Fruit fly (Drosophila melanogaster) whole organism, embryonic: ENCODE data around the gene PGRP-LF.
A peak's percentile ranks its signal among the peaks of the same experiment; 100 is the strongest.

Source experiments
- Aef1 ChIP-seq: fragments of 200-800 bp; sonication (Bioruptor generic); IDR thresholded peaks from 3 replicates; pipeline ENCODE4 v1.3.6; 2022; ENCODE audit warnings: missing biosample characterization, missing genetic modification characterization
- B-H2 ChIP-seq: fragments of 200-800 bp; sonication (Bioruptor generic); optimal IDR thresholded peaks from 2 replicates; lab custom pipeline; 2018; ENCODE audit warnings: missing biosample characterization, mild to moderate bottlenecking, missing genetic modification characterization
- CG10462 ChIP-seq: fragments of 200-800 bp; sonication (Bioruptor generic); optimal IDR thresholded peaks from 2 replicates; lab custom pipeline; 2016; ENCODE audit warnings: missing biosample characterization, missing genetic modification characterization
- CG11085 ChIP-seq: fragments of 200-800 bp; sonication (Bioruptor generic); IDR thresholded peaks from 2 replicates; pipeline ENCODE4 v1.3.6; 2022; ENCODE audit warnings: missing biosample characterization, missing genetic modification characterization
- CG13775 ChIP-seq: fragments of 200-800 bp; sonication (Bioruptor generic); optimal IDR thresholded peaks from 3 replicates; lab custom pipeline; 2017; ENCODE audit warnings: missing biosample characterization, mild to moderate bottlenecking, missing genetic modification characterization
- CG14014 ChIP-seq: fragments of 200-800 bp; sonication (Bioruptor generic); IDR thresholded peaks from 2 replicates; pipeline ENCODE4 v1.3.6; 2022; ENCODE audit warnings: missing biosample characterization, missing genetic modification characterization
- CG17802 ChIP-seq: fragments of 200-800 bp; sonication (Bioruptor generic); optimal IDR thresholded peaks from 2 replicates; lab custom pipeline; 2018; ENCODE audit warnings: missing biosample characterization, mild to moderate bottlenecking, missing genetic modification characterization, moderate library complexity
- CG2875 ChIP-seq: fragments of 200-800 bp; sonication (Bioruptor generic); optimal IDR thresholded peaks from 2 replicates; lab custom pipeline; 2017; ENCODE audit warnings: missing biosample characterization, mild to moderate bottlenecking, missing genetic modification characterization, missing genetic modification reagents
- CG30431 ChIP-seq: fragments of 200-800 bp; sonication (Bioruptor generic); optimal IDR thresholded peaks from 2 replicates; lab custom pipeline; 2017; ENCODE audit warnings: missing biosample characterization, missing genetic modification characterization
- CG32532 ChIP-seq: fragments of 200-800 bp; sonication (Bioruptor generic); IDR thresholded peaks from 2 replicates; pipeline ENCODE4 v1.3.6; 2022; ENCODE audit warnings: missing biosample characterization, missing genetic modification characterization
- CG3838 ChIP-seq: fragments of 200-800 bp; sonication (Bioruptor generic); optimal IDR thresholded peaks from 3 replicates; lab custom pipeline; 2016; ENCODE audit warnings: missing biosample characterization, missing genetic modification characterization
- CG4328 ChIP-seq: fragments of 200-800 bp; sonication (Bioruptor generic); optimal IDR thresholded peaks from 3 replicates; lab custom pipeline; 2017; ENCODE audit warnings: missing biosample characterization, missing genetic modification reagents, missing genetic modification characterization
- CG4360 ChIP-seq: fragments of 200-800 bp; sonication (Bioruptor generic); IDR thresholded peaks from 2 replicates; pipeline ENCODE4 v1.3.6; 2022; ENCODE audit warnings: missing biosample characterization, missing genetic modification characterization
- CG7839 ChIP-seq: fragments of 200-800 bp; sonication (Bioruptor generic); optimal IDR thresholded peaks from 3 replicates; lab custom pipeline; 2018; ENCODE audit warnings: missing biosample characterization, mild to moderate bottlenecking, missing genetic modification characterization, moderate library complexity
- CG8290 ChIP-seq, 3 experiments: fragments of 200-800 bp; sonication (Bioruptor generic); optimal IDR thresholded peaks; 2 replicates each; lab custom pipeline; 2016 to 2019; ENCODE audit warnings: missing biosample characterization in 3 of 3, missing genetic modification characterization in 3 of 3, mild to moderate bottlenecking in 2 of 3, moderate library complexity in 1 of 3
- CG8478 ChIP-seq: fragments of >200 bp; optimal IDR thresholded peaks from 2 replicates; lab custom pipeline; 2018
- CkIIα-i1 ChIP-seq: fragments of 200-800 bp; sonication (Bioruptor generic); IDR thresholded peaks from 2 replicates; pipeline ENCODE4 v1.3.6; 2022; ENCODE audit warnings: missing biosample characterization, missing genetic modification characterization
- Dbx ChIP-seq: fragments of 200-800 bp; sonication (Bioruptor generic); IDR thresholded peaks from 3 replicates; pipeline ENCODE4 v1.3.6; 2022; ENCODE audit warnings: missing biosample characterization, missing genetic modification characterization
- Dfd ChIP-seq, 2 experiments: fragments of >200 bp; optimal IDR thresholded peaks; 2 replicates each; lab custom pipeline; 2017; ENCODE audit warnings: missing biosample characterization in 2 of 2, missing genetic modification characterization in 2 of 2
- Dip2 ChIP-seq: fragments of 200-800 bp; sonication (Bioruptor generic); IDR thresholded peaks from 2 replicates; pipeline ENCODE4 v1.3.6; 2022; ENCODE audit warnings: missing biosample characterization, missing genetic modification characterization
- E2f2 ChIP-seq: fragments of 200-800 bp; sonication (Bioruptor generic); IDR thresholded peaks from 2 replicates; pipeline ENCODE4 v1.3.6; 2022; ENCODE audit warnings: missing biosample characterization, missing genetic modification characterization
- Fer1 ChIP-seq: fragments of 200-800 bp; sonication (Bioruptor generic); optimal IDR thresholded peaks from 2 replicates; lab custom pipeline; 2017; ENCODE audit warnings: missing biosample characterization, mild to moderate bottlenecking, missing genetic modification characterization
- HHEX ChIP-seq: fragments of 200-800 bp; sonication (Bioruptor generic); optimal IDR thresholded peaks from 3 replicates; lab custom pipeline; 2017; ENCODE audit warnings: missing biosample characterization, mild to moderate bottlenecking, missing genetic modification characterization, missing genetic modification reagents
- HmgD ChIP-seq: fragments of 200-800 bp; sonication (Bioruptor generic); optimal IDR thresholded peaks from 3 replicates; lab custom pipeline; 2016; ENCODE audit warnings: missing biosample characterization, missing genetic modification characterization
- HmgZ ChIP-seq: fragments of 200-800 bp; sonication (Bioruptor generic); optimal IDR thresholded peaks from 2 replicates; lab custom pipeline; 2018; ENCODE audit warnings: missing biosample characterization, mild to moderate bottlenecking, missing genetic modification characterization
- Jarid2 ChIP-seq: fragments of 200-800 bp; sonication (Bioruptor generic); optimal IDR thresholded peaks from 3 replicates; lab custom pipeline; 2017; ENCODE audit warnings: mild to moderate bottlenecking, missing biosample characterization, missing genetic modification reagents, missing genetic modification characterization
- Kr ChIP-seq: fragments of 200-800 bp; sonication (Bioruptor generic); optimal IDR thresholded peaks from 2 replicates; lab custom pipeline; 2017; ENCODE audit warnings: missing biosample characterization, mild to moderate bottlenecking, missing genetic modification characterization
- Lhr ChIP-seq: fragments of 200-800 bp; sonication (Bioruptor generic); optimal IDR thresholded peaks from 3 replicates; lab custom pipeline; 2017; ENCODE audit warnings: mild to moderate bottlenecking, missing biosample characterization, missing genetic modification reagents, missing genetic modification characterization
- MTF-1 ChIP-seq: fragments of 200-800 bp; sonication (Bioruptor generic); optimal IDR thresholded peaks from 2 replicates; lab custom pipeline; 2018; ENCODE audit warnings: missing biosample characterization, mild to moderate bottlenecking, missing genetic modification characterization, borderline replicate concordance
- Nf-YA ChIP-seq: fragments of 200-800 bp; sonication (Bioruptor generic); IDR thresholded peaks from 2 replicates; pipeline ENCODE4 v1.3.6; 2022; ENCODE audit warnings: missing biosample characterization, missing genetic modification characterization
- Rx ChIP-seq: fragments of 200-800 bp; sonication (Bioruptor generic); IDR thresholded peaks from 2 replicates; pipeline ENCODE4 v1.3.6; 2022; ENCODE audit warnings: missing biosample characterization, missing genetic modification characterization
- Sry-β ChIP-seq: fragments of 200-800 bp; sonication (Bioruptor generic); optimal IDR thresholded peaks from 2 replicates; lab custom pipeline; 2018; ENCODE audit warnings: missing biosample characterization, mild to moderate bottlenecking, missing genetic modification characterization, moderate library complexity
- Taf1 ChIP-seq: fragments of 200-800 bp; sonication (Bioruptor generic); IDR thresholded peaks from 2 replicates; pipeline ENCODE4 v1.3.6; 2022; ENCODE audit warnings: missing biosample characterization, missing genetic modification characterization
- YL-1 ChIP-seq: fragments of 200-800 bp; sonication (Bioruptor generic); optimal IDR thresholded peaks from 3 replicates; lab custom pipeline; 2017; ENCODE audit warnings: missing biosample characterization, mild to moderate bottlenecking, missing genetic modification characterization
- abd-A ChIP-seq: fragments of 200-800 bp; sonication (Bioruptor generic); optimal IDR thresholded peaks from 3 replicates; lab custom pipeline; 2019; ENCODE audit warnings: missing biosample characterization, mild to moderate bottlenecking, missing genetic modification characterization, moderate library complexity
- ato ChIP-seq: fragments of 200-800 bp; sonication (Bioruptor generic); IDR thresholded peaks from 2 replicates; pipeline ENCODE4 v1.3.6; 2022; ENCODE audit warnings: missing biosample characterization, missing genetic modification characterization; ENCODE audit not compliant: partially characterized antibody
- btn ChIP-seq: fragments of 200-800 bp; sonication (Bioruptor generic); optimal IDR thresholded peaks from 2 replicates; lab custom pipeline; 2016; ENCODE audit warnings: missing biosample characterization, missing genetic modification characterization
- cato ChIP-seq: fragments of 200-800 bp; sonication (Bioruptor generic); optimal IDR thresholded peaks from 2 replicates; lab custom pipeline; 2016; ENCODE audit warnings: missing biosample characterization, missing genetic modification characterization, borderline replicate concordance
- corto ChIP-seq: fragments of 200-800 bp; sonication (Bioruptor generic); optimal IDR thresholded peaks from 2 replicates; lab custom pipeline; 2016; ENCODE audit warnings: missing biosample characterization, mild to moderate bottlenecking, missing genetic modification characterization, moderate library complexity
- dati ChIP-seq: fragments of 200-800 bp; sonication (Bioruptor generic); IDR thresholded peaks from 2 replicates; pipeline ENCODE4 v1.3.6; 2022; ENCODE audit warnings: missing biosample characterization, missing genetic modification characterization
- dmrt11E ChIP-seq: fragments of 200-800 bp; sonication (Bioruptor generic); optimal IDR thresholded peaks from 3 replicates; lab custom pipeline; 2018; ENCODE audit warnings: missing biosample characterization, mild to moderate bottlenecking, missing genetic modification characterization, moderate library complexity
- dysf ChIP-seq: fragments of 200-800 bp; sonication (Bioruptor generic); IDR thresholded peaks from 3 replicates; pipeline ENCODE4 v1.3.6; 2022; ENCODE audit warnings: missing biosample characterization, missing genetic modification characterization
- fd64A ChIP-seq: fragments of 200-800 bp; sonication (Bioruptor generic); optimal IDR thresholded peaks from 3 replicates; lab custom pipeline; 2018; ENCODE audit warnings: missing biosample characterization, mild to moderate bottlenecking, missing genetic modification characterization
- h ChIP-seq: fragments of >200 bp; optimal IDR thresholded peaks from 2 replicates; lab custom pipeline; 2017
- jumu ChIP-seq: fragments of 200-800 bp; sonication (Bioruptor generic); optimal IDR thresholded peaks from 3 replicates; lab custom pipeline; 2016; ENCODE audit warnings: missing biosample characterization, missing genetic modification characterization
- lmd ChIP-seq: fragments of 200-800 bp; sonication (Bioruptor generic); IDR thresholded peaks from 2 replicates; pipeline ENCODE4 v1.3.6; 2022; ENCODE audit warnings: missing biosample characterization, missing genetic modification characterization
- nau ChIP-seq: fragments of 200-800 bp; sonication (Bioruptor generic); optimal IDR thresholded peaks from 3 replicates; lab custom pipeline; 2017; ENCODE audit warnings: missing biosample characterization, mild to moderate bottlenecking, missing genetic modification characterization, missing genetic modification reagents
- pb ChIP-seq: fragments of 200-800 bp; sonication (Bioruptor generic); optimal IDR thresholded peaks from 3 replicates; lab custom pipeline; 2016; ENCODE audit warnings: missing biosample characterization, missing genetic modification characterization
- pzg ChIP-seq: fragments of 200-800 bp; sonication (Bioruptor generic); optimal IDR thresholded peaks from 3 replicates; lab custom pipeline; 2018; ENCODE audit warnings: missing biosample characterization, mild to moderate bottlenecking, missing genetic modification characterization, moderate library complexity
- ssp ChIP-seq: fragments of 200-800 bp; sonication (Bioruptor generic); IDR thresholded peaks from 2 replicates; pipeline ENCODE4 v1.3.6; 2022; ENCODE audit warnings: missing biosample characterization, missing genetic modification characterization
- usp ChIP-seq: fragments of >200 bp; optimal IDR thresholded peaks from 2 replicates; lab custom pipeline; 2017; ENCODE audit warnings: missing biosample characterization, missing genetic modification characterization
- wek ChIP-seq: fragments of 200-800 bp; sonication (Bioruptor generic); optimal IDR thresholded peaks from 3 replicates; lab custom pipeline; 2018; ENCODE audit warnings: missing biosample characterization, mild to moderate bottlenecking, missing genetic modification characterization, moderate library complexity

The PGRP-LF gene

DNA sequence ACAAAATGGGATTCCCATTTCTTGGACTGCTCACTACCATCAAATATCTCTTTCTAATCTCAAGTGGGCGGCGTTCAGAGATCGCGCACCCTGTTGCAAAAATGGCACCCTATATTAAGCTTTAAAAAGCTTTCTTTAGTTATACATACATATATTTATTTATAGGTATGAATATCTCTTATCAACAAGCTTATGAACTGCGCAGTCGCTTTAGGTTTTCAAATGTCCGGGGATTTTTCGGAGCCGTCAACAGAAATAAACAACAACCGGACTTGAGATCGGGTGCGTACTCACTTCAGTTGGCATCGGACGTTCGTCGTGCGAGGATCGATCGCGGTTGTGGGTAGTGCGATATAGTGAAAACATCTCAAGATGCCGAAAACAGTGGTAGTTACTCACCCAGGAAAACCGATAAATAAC, at the start of gene PGRP-LF (continued):
- no peak for TF ChIP-seq CkIIα-i1 (GFP tag; lab: Robert Waterston, UW)
- TF ChIP-seq pzg (GFP tag; lab: Kevin White, UChicago) = no peak
- peak; percentile 72 for TF ChIP-seq abd-A
- no peak for TF ChIP-seq h (lab: Kevin White, UChicago)
- no peak for TF ChIP-seq CG17802 (tag; lab: Kevin White, UChicago)
- TF ChIP-seq CG8290 (GFP tag; optimal IDR thresholded peaks at IDR 0.05; lab: Kevin White, UChicago) = no peak
- TF ChIP-seq CG8290 (tag; optimal IDR thresholded peaks at IDR 0.05; lab: Kevin White, UChicago) = peak in 1 of 2 experiments; percentile 46
- peak; percentile 72 for TF ChIP-seq Jarid2 (GFP tag; lab: Kevin White, UChicago)
- no peak for TF ChIP-seq HHEX
- TF ChIP-seq Taf1 (GFP tag; lab: Robert Waterston, UW) = 0 out of 2 replicates have a peak, but pooled peaks have one; percentile 5
- TF ChIP-seq Nf-YA (GFP tag; lab: Robert Waterston, UW) = no peak
- no peak for TF ChIP-seq ssp (GFP tag; lab: Robert Waterston, UW)
- TF ChIP-seq Fer1 (GFP tag; lab: Kevin White, UChicago) = peak; percentile 52
- no peak for TF ChIP-seq btn
- no peak for TF ChIP-seq fd64A (GFP tag; lab: Kevin White, UChicago)
- TF ChIP-seq CG30431 (GFP tag; lab: Kevin White, UChicago) = no peak
- no peak for TF ChIP-seq usp
- TF ChIP-seq E2f2 = no peak; the same call in 1 of the 2 replicates
- TF ChIP-seq dysf (GFP tag; lab: Robert Waterston, UW) = no peak
- no peak for TF ChIP-seq Rx (GFP tag; lab: Robert Waterston, UW)
- TF ChIP-seq Sry-β (GFP tag; lab: Kevin White, UChicago) = no peak
- no peak for TF ChIP-seq CG2875 (GFP tag; lab: Kevin White, UChicago)
- no peak for TF ChIP-seq CG4360
- TF ChIP-seq Dip2 (GFP tag; lab: Robert Waterston, UW) = no peak
- TF ChIP-seq CG8478 (lab: Kevin White, UChicago) = no peak
- no peak for TF ChIP-seq pb (GFP tag; lab: Kevin White, UChicago)
- TF ChIP-seq cato (GFP tag; lab: Kevin White, UChicago) = no peak
- peak; percentile 63 for TF ChIP-seq HmgZ (tag; lab: Kevin White, UChicago)
- TF ChIP-seq corto (GFP tag; lab: Kevin White, UChicago) = no peak
- no peak for TF ChIP-seq HmgD (GFP tag; lab: Kevin White, UChicago)
- TF ChIP-seq dati (GFP tag; lab: Robert Waterston, UW) = no peak
- TF ChIP-seq Dfd (GFP tag; optimal IDR thresholded peaks at IDR 0.05; lab: Kevin White, UChicago) = no peak
- no peak for TF ChIP-seq ato (GFP tag; lab: Robert Waterston, UW)
- no peak for TF ChIP-seq CG10462 (GFP tag; lab: Kevin White, UChicago)
- no peak for TF ChIP-seq Lhr (GFP tag; lab: Kevin White, UChicago)
- TF ChIP-seq nau (GFP tag; lab: Kevin White, UChicago) = no peak
- peak; percentile 41; the same call in 1 of the 3 replicates for TF ChIP-seq Dbx
- TF ChIP-seq dmrt11E (tag; lab: Kevin White, UChicago) = no peak
- peak; percentile 10 for TF ChIP-seq YL-1 (GFP tag; lab: Kevin White, UChicago)
- TF ChIP-seq MTF-1 (GFP tag; lab: Kevin White, UChicago) = no peak
- TF ChIP-seq CG14014 (GFP tag; lab: Robert Waterston, UW) = no peak; the same call in 1 of the 2 replicates
- 0 out of 2 replicates have a peak, but pooled peaks have one; percentile 42 for TF ChIP-seq CG32532
- peak; percentile 64 for TF ChIP-seq B-H2 (GFP tag; lab: Kevin White, UChicago)
- no peak for TF ChIP-seq CG3838 (GFP tag; lab: Kevin White, UChicago)
- TF ChIP-seq CG13775 = no peak
- no peak for TF ChIP-seq jumu (GFP tag; lab: Kevin White, UChicago)
- no peak for TF ChIP-seq wek (GFP tag; lab: Kevin White, UChicago)
- no peak for TF ChIP-seq CG4328
- TF ChIP-seq lmd = no peak
- TF ChIP-seq Aef1 (GFP tag; lab: Robert Waterston, UW) = no peak
- TF ChIP-seq CG11085 (GFP tag; lab: Robert Waterston, UW) = no peak
- TF ChIP-seq CG7839 (tag; lab: Kevin White, UChicago) = peak; percentile 42
- TF ChIP-seq Kr = no peak
